Worm (Caenorhabditis elegans) whole organism, L3 larva: Measurements from ENCODE around the gene F46H5.2.

ENCODE experiments used
- R02D3.7 ChIP-seq: fragments of 150-350 bp; optimal IDR thresholded peaks from 2 replicates; lab custom pipeline; 2014; ENCODE audit warnings: missing biosample characterization, missing genetic modification characterization
- ZK546.5 ChIP-seq: sonication (generic microtip); optimal IDR thresholded peaks from 2 replicates; lab custom pipeline; 2017; ENCODE audit warnings: missing biosample characterization, missing genetic modification characterization
- aly-2 ChIP-seq: fragments of 150-350 bp; optimal IDR thresholded peaks from 2 replicates; lab custom pipeline; 2014; ENCODE audit warnings: missing biosample characterization, missing genetic modification characterization
- ama-1 ChIP-seq: fragments of 150-350 bp; optimal IDR thresholded peaks from 2 replicates; lab custom pipeline; 2018
- ceh-16 ChIP-seq: sonication (generic microtip); optimal IDR thresholded peaks from 2 replicates; lab custom pipeline; 2017; ENCODE audit warnings: missing biosample characterization, missing genetic modification characterization
- ceh-28 ChIP-seq: fragments of 150-350 bp; optimal IDR thresholded peaks from 2 replicates; lab custom pipeline; 2014; ENCODE audit warnings: missing biosample characterization, missing genetic modification reagents, missing genetic modification characterization
- ceh-82 ChIP-seq: fragments of 150-350 bp; optimal IDR thresholded peaks from 2 replicates; lab custom pipeline; 2014; ENCODE audit warnings: missing biosample characterization, missing genetic modification characterization
- ceh-9 ChIP-seq: sonication (generic microtip); optimal IDR thresholded peaks from 2 replicates; lab custom pipeline; 2018; ENCODE audit warnings: missing biosample characterization, missing genetic modification characterization
- daf-12 ChIP-seq: fragments of 150-350 bp; optimal IDR thresholded peaks from 2 replicates; lab custom pipeline; 2014; ENCODE audit warnings: missing biosample characterization, missing genetic modification reagents, missing genetic modification characterization
- egl-27 ChIP-seq: sonication (generic microtip); optimal IDR thresholded peaks from 4 replicates; lab custom pipeline; 2017; ENCODE audit warnings: missing biosample characterization, missing genetic modification reagents, missing genetic modification characterization
- egl-5 ChIP-seq: fragments of 150-350 bp; optimal IDR thresholded peaks from 2 replicates; lab custom pipeline; 2017; ENCODE audit warnings: missing biosample characterization, missing genetic modification reagents, missing genetic modification characterization, inconsistent platforms
- elt-1 ChIP-seq: fragments of 150-350 bp; optimal IDR thresholded peaks from 2 replicates; lab custom pipeline; 2014; ENCODE audit warnings: missing biosample characterization, missing genetic modification characterization
- elt-2 ChIP-seq: sonication (generic microtip); optimal IDR thresholded peaks from 2 replicates; lab custom pipeline; 2016; ENCODE audit warnings: missing genetic modification reagents, mild to moderate bottlenecking, missing genetic modification characterization, missing compliant biosample characterization
- elt-3 ChIP-seq, 3 experiments: fragments of 150-350 bp in 1 of 3; sonication (generic microtip) in 2 of 3; optimal IDR thresholded peaks; 2 replicates in 2 of 3; 4 replicates in 1 of 3; lab custom pipeline; 2014 to 2017; ENCODE audit warnings: missing biosample characterization in 3 of 3, missing genetic modification characterization in 3 of 3
- eor-1 ChIP-seq, 2 experiments: fragments of 150-350 bp; optimal IDR thresholded peaks; 2 replicates each; lab custom pipeline; 2014 to 2018; ENCODE audit warnings: missing biosample characterization in 2 of 2, missing genetic modification characterization in 2 of 2
- fkh-10 ChIP-seq: sonication (generic microtip); optimal IDR thresholded peaks from 2 replicates; lab custom pipeline; 2017; ENCODE audit warnings: missing biosample characterization, missing genetic modification reagents, missing genetic modification characterization
- fkh-2 ChIP-seq: fragments of 150-350 bp; optimal IDR thresholded peaks from 2 replicates; lab custom pipeline; 2014; ENCODE audit warnings: missing biosample characterization, missing genetic modification reagents, missing genetic modification characterization
- fos-1 ChIP-seq: fragments of 150-350 bp; optimal IDR thresholded peaks from 2 replicates; lab custom pipeline; 2014; ENCODE audit warnings: missing biosample characterization, missing genetic modification characterization
- hmg-11 ChIP-seq: sonication (generic microtip); optimal IDR thresholded peaks from 2 replicates; lab custom pipeline; 2016; ENCODE audit warnings: missing genetic modification characterization, missing compliant biosample characterization
- jun-1 ChIP-seq: fragments of 150-350 bp; optimal IDR thresholded peaks from 2 replicates; lab custom pipeline; 2014; ENCODE audit warnings: missing biosample characterization, missing genetic modification reagents, missing genetic modification characterization
- lin-15B ChIP-seq: fragments of 150-350 bp; optimal IDR thresholded peaks from 2 replicates; lab custom pipeline; 2014; ENCODE audit warnings: missing biosample characterization, missing genetic modification characterization
- lin-39 ChIP-seq: fragments of 150-350 bp; optimal IDR thresholded peaks from 2 replicates; lab custom pipeline; 2018; ENCODE audit warnings: missing biosample characterization, missing genetic modification reagents, missing genetic modification characterization
- lsy-12 ChIP-seq: sonication (generic microtip); optimal IDR thresholded peaks from 2 replicates; lab custom pipeline; 2016; ENCODE audit warnings: mild to moderate bottlenecking, missing genetic modification characterization, missing compliant biosample characterization
- mdl-1 ChIP-seq: fragments of 150-350 bp; optimal IDR thresholded peaks from 2 replicates; lab custom pipeline; 2014; ENCODE audit warnings: missing biosample characterization, missing genetic modification characterization
- mml-1 ChIP-seq: fragments of 150-350 bp; sonication (generic microtip); optimal IDR thresholded peaks from 3 replicates; lab custom pipeline; 2014; ENCODE audit warnings: missing biosample characterization, missing genetic modification characterization
- nfya-1 ChIP-seq: sonication (generic microtip); optimal IDR thresholded peaks from 2 replicates; lab custom pipeline; 2017; ENCODE audit warnings: missing genetic modification characterization, mild to moderate bottlenecking, missing compliant biosample characterization, antibody characterized with exemption, moderate library complexity; ENCODE audit not compliant: insufficient read depth
- nhr-11 ChIP-seq: fragments of 150-350 bp; optimal IDR thresholded peaks from 2 replicates; lab custom pipeline; 2014; ENCODE audit warnings: missing biosample characterization, missing genetic modification characterization
- nhr-12 ChIP-seq: fragments of 150-350 bp; optimal IDR thresholded peaks from 2 replicates; lab custom pipeline; 2014; ENCODE audit warnings: missing biosample characterization, missing genetic modification characterization
- nhr-23 ChIP-seq: fragments of 150-350 bp; optimal IDR thresholded peaks from 2 replicates; lab custom pipeline; 2014; ENCODE audit warnings: missing biosample characterization, missing genetic modification reagents, missing genetic modification characterization
- nhr-237 ChIP-seq: fragments of 150-350 bp; optimal IDR thresholded peaks from 2 replicates; lab custom pipeline; 2014; ENCODE audit warnings: missing biosample characterization, missing genetic modification characterization
- nhr-25 ChIP-seq: sonication (generic microtip); optimal IDR thresholded peaks from 2 replicates; lab custom pipeline; 2017; ENCODE audit warnings: missing biosample characterization, missing genetic modification characterization
- nhr-28 ChIP-seq: fragments of 150-350 bp; optimal IDR thresholded peaks from 2 replicates; lab custom pipeline; 2014; ENCODE audit warnings: missing biosample characterization, missing genetic modification characterization
- nhr-43 ChIP-seq: sonication (generic microtip); optimal IDR thresholded peaks from 2 replicates; lab custom pipeline; 2016; ENCODE audit warnings: mild to moderate bottlenecking, missing genetic modification characterization, missing compliant biosample characterization; ENCODE audit not compliant: poor library complexity, severe bottlenecking
- nhr-67 ChIP-seq: fragments of 150-350 bp; optimal IDR thresholded peaks from 2 replicates; lab custom pipeline; 2014; ENCODE audit warnings: missing biosample characterization, missing genetic modification characterization
- nhr-76 ChIP-seq: fragments of 150-350 bp; sonication (generic microtip); optimal IDR thresholded peaks from 5 replicates; lab custom pipeline; 2014; ENCODE audit warnings: missing biosample characterization, missing genetic modification characterization
- nhr-77 ChIP-seq: fragments of 150-350 bp; optimal IDR thresholded peaks from 2 replicates; lab custom pipeline; 2014; ENCODE audit warnings: missing biosample characterization, missing genetic modification characterization
- pha-4 ChIP-seq: fragments of 150-350 bp; optimal IDR thresholded peaks from 2 replicates; lab custom pipeline; 2014; ENCODE audit warnings: missing biosample characterization, missing genetic modification reagents, missing genetic modification characterization
- pqm-1 ChIP-seq: fragments of 150-350 bp; optimal IDR thresholded peaks from 2 replicates; lab custom pipeline; 2017; ENCODE audit warnings: missing biosample characterization, missing genetic modification characterization, inconsistent platforms
- sea-2 ChIP-seq: fragments of 150-350 bp; sonication (generic microtip); optimal IDR thresholded peaks from 4 replicates; lab custom pipeline; 2014; ENCODE audit warnings: missing biosample characterization, missing genetic modification reagents, missing genetic modification characterization
- skn-1 ChIP-seq: fragments of 150-350 bp; optimal IDR thresholded peaks from 2 replicates; lab custom pipeline; 2014; ENCODE audit warnings: missing biosample characterization, missing genetic modification characterization
- snpc-4 ChIP-seq: fragments of 150-350 bp; optimal IDR thresholded peaks from 2 replicates; lab custom pipeline; 2014; ENCODE audit warnings: missing biosample characterization, missing genetic modification characterization
- tbx-2 ChIP-seq: sonication (generic microtip); optimal IDR thresholded peaks from 2 replicates; lab custom pipeline; 2016; ENCODE audit warnings: mild to moderate bottlenecking, missing genetic modification characterization, missing compliant biosample characterization
- unc-39 ChIP-seq: sonication (generic microtip); optimal IDR thresholded peaks from 4 replicates; lab custom pipeline; 2017; ENCODE audit warnings: missing biosample characterization, missing genetic modification characterization
- unc-62 ChIP-seq: fragments of 150-350 bp; sonication (generic microtip); optimal IDR thresholded peaks from 4 replicates; lab custom pipeline; 2014; ENCODE audit warnings: missing biosample characterization, missing genetic modification reagents, missing genetic modification characterization
- zag-1 ChIP-seq: fragments of 150-350 bp; optimal IDR thresholded peaks from 2 replicates; lab custom pipeline; 2014; ENCODE audit warnings: missing biosample characterization, missing genetic modification characterization
- ztf-11 ChIP-seq: fragments of 150-350 bp; optimal IDR thresholded peaks from 2 replicates; lab custom pipeline; 2014; ENCODE audit warnings: missing biosample characterization, missing genetic modification characterization
- ztf-4 ChIP-seq: fragments of 150-350 bp; optimal IDR thresholded peaks from 2 replicates; lab custom pipeline; 2014; ENCODE audit warnings: missing biosample characterization, missing genetic modification characterization

Gene F46H5.2

DNA sequence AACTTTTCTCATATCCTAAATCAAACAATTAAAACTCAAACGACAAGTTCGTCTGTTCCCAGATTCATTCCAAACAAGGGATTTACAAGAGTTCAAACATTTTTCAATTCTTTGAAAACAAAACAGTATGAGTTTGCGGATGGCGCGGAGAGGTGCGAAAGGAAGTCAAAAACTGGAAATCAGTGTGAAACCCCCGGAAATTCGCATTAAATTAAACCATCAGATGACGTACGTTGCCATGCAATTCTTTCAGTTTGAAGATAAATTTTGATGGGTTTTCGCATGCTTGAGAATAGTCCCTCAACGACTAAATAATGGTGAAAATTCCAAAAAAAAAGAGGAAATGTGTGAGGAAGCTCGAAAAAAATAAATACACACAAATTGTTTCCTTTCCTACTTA, 36.1 kb upstream of the F46H5.2 start:
- TF ChIP-seq ceh-9 (tag; lab: Kevin White, UChicago) (no peak), egl-5 (no peak), nhr-43 (tag; lab: Kevin White, UChicago) (no peak), nhr-76 (no peak), jun-1 (tag; lab: Kevin White, UChicago) (no peak), nfya-1 (no peak)
- TF ChIP-seq, all 47 proteins: peak for 0

ce11 chrX:7230321-7230720, 35.1 kb upstream of the F46H5.2 start:
- no peak for TF ChIP-seq nhr-12
- TF ChIP-seq ztf-11 (tag; lab: Kevin White, UChicago), result peak; percentile 11
- peak; percentile 37 for TF ChIP-seq aly-2 (tag; lab: Kevin White, UChicago)
- no peak for TF ChIP-seq nhr-67 (tag; lab: Kevin White, UChicago)
- no peak for TF ChIP-seq egl-5
- no peak for TF ChIP-seq sea-2 (GFP tag; lab: Kevin White, UChicago)
- peak; percentile 38 for TF ChIP-seq lin-39
- no peak for TF ChIP-seq elt-1 (tag; lab: Kevin White, UChicago)
- no peak for TF ChIP-seq lsy-12 (tag; lab: Kevin White, UChicago)
- TF ChIP-seq fkh-10 (GFP tag; lab: Kevin White, UChicago), result no peak
- TF ChIP-seq nhr-23, result no peak
- no peak for TF ChIP-seq R02D3.7
- no peak for TF ChIP-seq eor-1 (tag; optimal IDR thresholded peaks at IDR 0.05; lab: Kevin White, UChicago)
- no peak for TF ChIP-seq pha-4 (tag; lab: Kevin White, UChicago)
- TF ChIP-seq pqm-1 (tag; lab: Kevin White, UChicago), result no peak
- TF ChIP-seq nhr-76, result no peak
- no peak for TF ChIP-seq elt-3 (tag; optimal IDR thresholded peaks at IDR 0.05; lab: Kevin White, UChicago)
- no peak for TF ChIP-seq tbx-2 (tag; lab: Kevin White, UChicago)
- no peak for TF ChIP-seq ceh-16 (tag; lab: Kevin White, UChicago)
- TF ChIP-seq nhr-77 (tag; lab: Kevin White, UChicago), result no peak
- no peak for TF ChIP-seq mml-1 (tag; lab: Kevin White, UChicago)
- no peak for TF ChIP-seq ceh-9 (tag; lab: Kevin White, UChicago)
- TF ChIP-seq unc-62 (GFP tag; lab: Kevin White, UChicago), result no peak
- TF ChIP-seq nhr-25, result peak; percentile 10
- TF ChIP-seq ama-1 (lab: Kevin White, UChicago), result peak; percentile 92
- TF ChIP-seq fos-1 (tag; lab: Kevin White, UChicago), result no peak
- TF ChIP-seq nhr-43 (tag; lab: Kevin White, UChicago), result peak; percentile 24
- no peak for TF ChIP-seq nhr-237
- TF ChIP-seq mdl-1, result no peak
- no peak for TF ChIP-seq hmg-11 (tag; lab: Kevin White, UChicago)
- no peak for TF ChIP-seq ZK546.5
- no peak for TF ChIP-seq nfya-1
- TF ChIP-seq jun-1 (tag; lab: Kevin White, UChicago), result no peak
- TF ChIP-seq nhr-11 (tag; lab: Kevin White, UChicago), result no peak
- no peak for TF ChIP-seq skn-1
- TF ChIP-seq ztf-4 (tag; lab: Kevin White, UChicago), result no peak
- TF ChIP-seq egl-27 (tag; lab: Kevin White, UChicago), result no peak
- peak; percentile 29 for TF ChIP-seq elt-2 (tag; lab: Kevin White, UChicago)
- no peak for TF ChIP-seq nhr-28 (tag; lab: Kevin White, UChicago)
- no peak for TF ChIP-seq ceh-82 (tag; lab: Kevin White, UChicago)
- TF ChIP-seq unc-39 (tag; lab: Kevin White, UChicago), result no peak
- TF ChIP-seq fkh-2 (tag; lab: Kevin White, UChicago), result no peak
- peak; percentile 35 for TF ChIP-seq ceh-28
- no peak for TF ChIP-seq snpc-4 (tag; lab: Kevin White, UChicago)
- peak; percentile 51 for TF ChIP-seq daf-12 (tag; lab: Kevin White, UChicago)
- TF ChIP-seq zag-1 (tag; lab: Kevin White, UChicago), result no peak
- no peak for TF ChIP-seq lin-15B (tag; lab: Kevin White, UChicago)
